Fruit fly (Drosophila melanogaster) whole organism, prepupa: ENCODE measurements around the gene CG14014.

Experiments used
- CG11294 ChIP-seq: fragments of 200-800 bp; sonication (Bioruptor generic); IDR thresholded peaks from 2 replicates; pipeline ENCODE4 v1.3.6; 2022; ENCODE audit warnings: missing biosample characterization, missing genetic modification characterization
- CG1621 ChIP-seq: fragments of 200-800 bp; sonication (Bioruptor generic); optimal IDR thresholded peaks from 3 replicates; lab custom pipeline; 2018; ENCODE audit warnings: missing biosample characterization, mild to moderate bottlenecking, missing genetic modification characterization
- CG8119 ChIP-seq: fragments of 200-800 bp; sonication (Bioruptor generic); IDR thresholded peaks from 3 replicates; pipeline ENCODE4 v1.3.6; 2022; ENCODE audit warnings: missing biosample characterization, missing genetic modification characterization
- CG9139 ChIP-seq: fragments of 200-800 bp; sonication (Bioruptor generic); optimal IDR thresholded peaks from 3 replicates; lab custom pipeline; 2017; ENCODE audit warnings: missing biosample characterization, mild to moderate bottlenecking, missing genetic modification characterization
- Eip93F ChIP-seq: fragments of 200-800 bp; sonication (Bioruptor generic); optimal IDR thresholded peaks from 2 replicates; lab custom pipeline; 2016; ENCODE audit warnings: missing biosample characterization, mild to moderate bottlenecking, missing genetic modification characterization
- Ets96B ChIP-seq: fragments of 200-800 bp; optimal IDR thresholded peaks from 2 replicates; lab custom pipeline; 2019; ENCODE audit warnings: missing biosample characterization, mild to moderate bottlenecking, missing genetic modification characterization, moderate library complexity
- Lpt ChIP-seq: fragments of 200-800 bp; sonication (Bioruptor generic); optimal IDR thresholded peaks from 3 replicates; lab custom pipeline; 2016; ENCODE audit warnings: missing biosample characterization, missing genetic modification characterization
- OdsH ChIP-seq: fragments of 200-800 bp; sonication (Bioruptor generic); optimal IDR thresholded peaks from 3 replicates; lab custom pipeline; 2016; ENCODE audit warnings: missing biosample characterization, missing genetic modification characterization
- Sox102F ChIP-seq: fragments of 200-800 bp; sonication (Bioruptor generic); optimal IDR thresholded peaks from 2 replicates; lab custom pipeline; 2016; ENCODE audit warnings: missing biosample characterization, mild to moderate bottlenecking, missing genetic modification characterization
- Sox15 ChIP-seq: fragments of 200-800 bp; sonication (Bioruptor generic); optimal IDR thresholded peaks from 3 replicates; lab custom pipeline; 2016; ENCODE audit warnings: missing biosample characterization, missing genetic modification characterization
- lz ChIP-seq: fragments of 200-800 bp; sonication (Bioruptor generic); optimal IDR thresholded peaks from 3 replicates; lab custom pipeline; 2016; ENCODE audit warnings: missing biosample characterization, missing genetic modification characterization
- net ChIP-seq: fragments of 200-800 bp; sonication (Bioruptor generic); optimal IDR thresholded peaks from 3 replicates; lab custom pipeline; 2016; ENCODE audit warnings: missing biosample characterization, missing genetic modification characterization
- topi ChIP-seq: fragments of 200-800 bp; sonication (Bioruptor generic); optimal IDR thresholded peaks from 3 replicates; lab custom pipeline; 2016; ENCODE audit warnings: missing biosample characterization, missing genetic modification characterization
- vri ChIP-seq: fragments of 200-800 bp; sonication (Bioruptor generic); optimal IDR thresholded peaks from 3 replicates; lab custom pipeline; 2016; ENCODE audit warnings: missing biosample characterization, mild to moderate bottlenecking, missing genetic modification characterization

DNA sequence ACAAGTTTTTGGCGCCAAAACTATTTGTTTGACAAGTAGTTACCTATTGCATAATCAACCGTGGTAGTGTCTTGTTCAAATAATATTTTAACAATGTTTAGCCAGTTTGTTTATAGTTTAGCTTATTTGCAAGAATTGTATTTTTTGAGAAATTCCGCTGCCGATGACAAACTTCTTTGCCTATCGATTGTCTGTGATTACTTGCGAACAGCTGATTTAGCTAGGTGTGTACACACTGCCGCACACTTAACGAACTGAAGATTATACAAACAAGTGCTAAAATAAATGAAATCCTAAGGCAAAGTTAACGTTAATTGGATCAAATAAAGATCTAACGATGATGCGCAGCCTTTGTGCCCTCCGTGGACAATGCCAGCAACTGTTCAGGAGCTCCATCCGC is 23.9 kb downstream of the CG14014 start, which contains the start of gene Cox11:
- no peak for TF ChIP-seq topi (GFP tag; lab: Kevin White, UChicago)
- TF ChIP-seq lz (GFP tag; lab: Kevin White, UChicago), result no peak
- TF ChIP-seq Eip93F (GFP tag; lab: Kevin White, UChicago), result no peak
- TF ChIP-seq vri (GFP tag; lab: Kevin White, UChicago), result no peak
- TF ChIP-seq Lpt, result no peak
- no peak for TF ChIP-seq CG8119 (GFP tag; lab: Robert Waterston, UW)
- no peak for TF ChIP-seq CG1621 (tag; lab: Kevin White, UChicago)
- no peak for TF ChIP-seq CG11294
- no peak for TF ChIP-seq net (GFP tag; lab: Kevin White, UChicago)
- no peak for TF ChIP-seq Sox102F (GFP tag; lab: Kevin White, UChicago)
- no peak for TF ChIP-seq CG9139 (GFP tag; lab: Kevin White, UChicago)
- no peak for TF ChIP-seq OdsH (GFP tag; lab: Kevin White, UChicago)
- no peak for TF ChIP-seq Sox15 (GFP tag; lab: Kevin White, UChicago)
- no peak for TF ChIP-seq Ets96B (tag; lab: Kevin White, UChicago)
